Worm (Caenorhabditis elegans) whole organism, L4 larva: ENCODE data around the gene D1046.16.

Experiments used
- ZK337.2 ChIP-seq: fragments of 200-800 bp; sonication (Bioruptor generic); IDR thresholded peaks from 2 replicates; pipeline ENCODE4 v1.3.6; 2022; ENCODE audit warnings: missing genetic modification reagents, missing genetic modification characterization, missing compliant biosample characterization
- ama-1 ChIP-seq: fragments of 150-350 bp; optimal IDR thresholded peaks from 2 replicates; lab custom pipeline; 2014; ENCODE audit warnings: inconsistent platforms, mixed read lengths
- hlh-11 ChIP-seq: fragments of 200-800 bp; sonication (Bioruptor generic); optimal IDR thresholded peaks from 2 replicates; lab custom pipeline; 2018; ENCODE audit warnings: mild to moderate bottlenecking, missing genetic modification characterization, missing compliant biosample characterization
- lin-39 ChIP-seq: fragments of 150-350 bp; optimal IDR thresholded peaks from 2 replicates; lab custom pipeline; 2014; ENCODE audit warnings: missing biosample characterization, missing genetic modification reagents, missing genetic modification characterization
- nhr-48 ChIP-seq: sonication (generic microtip); optimal IDR thresholded peaks from 2 replicates; lab custom pipeline; 2016; ENCODE audit warnings: mild to moderate bottlenecking, missing genetic modification characterization, missing compliant biosample characterization
- pha-4 ChIP-seq, 2 experiments: fragments of 150-350 bp in 1 of 2; fragments of 200-800 bp in 1 of 2; sonication (Bioruptor generic) in 1 of 2; IDR thresholded peaks in 1 of 2; optimal IDR thresholded peaks in 1 of 2; 2 replicates each; pipeline versions ENCODE4 v1.3.6 to Lab custom; 2014 to 2022; ENCODE audit warnings: missing genetic modification characterization in 2 of 2, missing genetic modification reagents in 2 of 2, missing biosample characterization in 1 of 2, missing compliant biosample characterization in 1 of 2
- pqm-1 ChIP-seq: sonication (generic microtip); optimal IDR thresholded peaks from 2 replicates; lab custom pipeline; 2017; ENCODE audit warnings: missing biosample characterization, missing genetic modification characterization

DNA sequence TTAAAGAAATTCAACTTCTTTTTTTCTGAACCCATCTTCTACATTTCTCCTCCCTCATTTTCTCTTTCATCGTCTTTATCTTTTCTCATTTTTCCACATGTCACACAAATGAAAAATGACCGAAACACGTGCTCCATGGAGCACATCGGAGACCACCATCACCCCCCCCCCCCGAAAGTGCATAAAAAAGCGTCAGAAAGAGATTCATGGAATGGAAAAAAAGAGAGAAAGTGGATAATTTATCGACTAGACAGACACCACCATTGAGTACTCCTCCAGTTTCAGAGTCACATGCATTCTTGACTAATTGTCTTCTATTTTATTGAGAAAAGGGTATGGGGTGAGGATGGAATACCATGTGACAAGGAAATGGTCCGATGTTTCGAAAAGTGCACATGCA lies 25.2 kb downstream of the D1046.16 start:
- TF ChIP-seq pha-4 (GFP tag; IDR thresholded peaks at IDR 0.05; lab: Robert Waterston, UW), result no peak
- no peak for TF ChIP-seq pha-4 (tag; optimal IDR thresholded peaks at IDR 0.05; lab: Kevin White, UChicago)
- no peak for TF ChIP-seq lin-39 (tag; lab: Kevin White, UChicago)
- peak; percentile 63 for TF ChIP-seq hlh-11 (tag; lab: Kevin White, UChicago)
- TF ChIP-seq pqm-1 (tag; lab: Kevin White, UChicago), result no peak
- TF ChIP-seq ama-1, result no peak
- no peak for TF ChIP-seq nhr-48 (tag; lab: Kevin White, UChicago)
- TF ChIP-seq ZK337.2 (GFP tag; lab: Robert Waterston, UW), result no peak
